Fruit fly (Drosophila melanogaster) whole organism, embryonic: Measurements from ENCODE around the gene mats.
A peak's percentile ranks its signal among the peaks of the same experiment; 100 is the strongest.

Experiments used
- CG14050 ChIP-seq: fragments of 200-800 bp; sonication (Bioruptor generic); IDR thresholded peaks from 3 replicates; pipeline ENCODE4 v1.3.6; 2022; ENCODE audit warnings: missing biosample characterization, missing genetic modification characterization
- CG17385 ChIP-seq: fragments of 200-800 bp; sonication (Bioruptor generic); optimal IDR thresholded peaks from 3 replicates; lab custom pipeline; 2018; ENCODE audit warnings: missing biosample characterization, mild to moderate bottlenecking, missing genetic modification characterization
- CG7963 ChIP-seq: fragments of 200-800 bp; sonication (Bioruptor generic); IDR thresholded peaks from 3 replicates; pipeline ENCODE4 v1.3.6; 2022; ENCODE audit warnings: missing biosample characterization, missing genetic modification characterization; ENCODE audit not compliant: partially characterized antibody
- Deaf1 ChIP-seq: fragments of 200-800 bp; optimal IDR thresholded peaks from 3 replicates; lab custom pipeline; 2019; ENCODE audit warnings: missing biosample characterization, mild to moderate bottlenecking, missing genetic modification characterization, moderate library complexity
- GATAe ChIP-seq: fragments of 200-800 bp; sonication (Bioruptor generic); conservative IDR thresholded peaks from 2 replicates; pipeline ENCODE4 v1.3.6; 2022; ENCODE audit warnings: missing biosample characterization, missing genetic modification characterization
- Lhr ChIP-seq: fragments of 200-800 bp; sonication (Bioruptor generic); optimal IDR thresholded peaks from 3 replicates; lab custom pipeline; 2017; ENCODE audit warnings: mild to moderate bottlenecking, missing biosample characterization, missing genetic modification reagents, missing genetic modification characterization
- cato ChIP-seq: fragments of 200-800 bp; sonication (Bioruptor generic); optimal IDR thresholded peaks from 2 replicates; lab custom pipeline; 2016; ENCODE audit warnings: missing biosample characterization, missing genetic modification characterization, borderline replicate concordance

- TF ChIP-seq CG7963 (GFP tag; lab: Robert Waterston, UW) = peak; percentile 84
- TF ChIP-seq cato (GFP tag; lab: Kevin White, UChicago) = no peak
- no peak for TF ChIP-seq Deaf1 (tag; lab: Kevin White, UChicago)
- TF ChIP-seq CG17385 (GFP tag; lab: Kevin White, UChicago) = no peak
- no peak for TF ChIP-seq Lhr (GFP tag; lab: Kevin White, UChicago)
- no peak for TF ChIP-seq CG14050
- no peak for TF ChIP-seq GATAe
Observed at dm6 chr3R:22381077-22381476, 39.9 kb upstream of the mats start, which contains the start of gene CG43342.
